Worm (Caenorhabditis elegans) whole organism, young adult: ENCODE measurements around the gene bus-17.

ENCODE experiments used
- B0261.1 ChIP-seq: sonication (generic microtip); optimal IDR thresholded peaks from 2 replicates; lab custom pipeline; 2016; ENCODE audit warnings: mild to moderate bottlenecking, missing genetic modification characterization, moderate library complexity, missing compliant biosample characterization
- C06A6.2 ChIP-seq: fragments of 200-800 bp; sonication (Bioruptor generic); conservative IDR thresholded peaks from 2 replicates; pipeline ENCODE4 v1.3.6; 2022; ENCODE audit warnings: missing genetic modification characterization, missing compliant biosample characterization
- D2030.7 ChIP-seq: fragments of 200-800 bp; sonication (Bioruptor generic); IDR thresholded peaks from 2 replicates; pipeline ENCODE4 v1.3.6; 2022; ENCODE audit warnings: missing genetic modification reagents, missing genetic modification characterization, missing compliant biosample characterization
- F10E7.11 ChIP-seq: sonication (generic microtip); optimal IDR thresholded peaks from 2 replicates; lab custom pipeline; 2017; ENCODE audit warnings: mild to moderate bottlenecking, missing genetic modification characterization, moderate library complexity, missing compliant biosample characterization
- F37B4.10 ChIP-seq: fragments of 200-800 bp; sonication (Bioruptor generic); IDR thresholded peaks from 2 replicates; pipeline ENCODE4 v1.3.6; 2022; ENCODE audit warnings: missing genetic modification characterization, missing compliant biosample characterization
- F39B2.1 ChIP-seq: fragments of 200-800 bp; sonication (Bioruptor generic); IDR thresholded peaks from 2 replicates; pipeline ENCODE4 v1.3.6; 2022; ENCODE audit warnings: missing genetic modification reagents, missing genetic modification characterization, missing compliant biosample characterization
- F52B5.7 ChIP-seq: sonication (generic microtip); optimal IDR thresholded peaks from 2 replicates; lab custom pipeline; 2016; ENCODE audit warnings: mild to moderate bottlenecking, missing genetic modification characterization, missing compliant biosample characterization
- T26A5.8 ChIP-seq: sonication (generic microtip); optimal IDR thresholded peaks from 2 replicates; lab custom pipeline; 2016; ENCODE audit warnings: missing genetic modification characterization, missing compliant biosample characterization
- Y53F4B.3 ChIP-seq: fragments of 200-800 bp; sonication (Bioruptor generic); IDR thresholded peaks from 2 replicates; pipeline ENCODE4 v1.3.6; 2022; ENCODE audit warnings: missing genetic modification reagents, missing genetic modification characterization, missing compliant biosample characterization
- Y56A3A.18 ChIP-seq: fragments of 200-800 bp; sonication (Bioruptor generic); IDR thresholded peaks from 2 replicates; pipeline ENCODE4 v1.3.6; 2022; ENCODE audit warnings: missing genetic modification reagents, missing genetic modification characterization, missing compliant biosample characterization
- aptf-2 ChIP-seq: fragments of 200-800 bp; sonication (Bioruptor generic); conservative IDR thresholded peaks from 2 replicates; pipeline ENCODE4 v1.3.6; 2022; ENCODE audit warnings: missing genetic modification reagents, missing genetic modification characterization, missing compliant biosample characterization
- athp-1 ChIP-seq: sonication (generic microtip); optimal IDR thresholded peaks from 2 replicates; lab custom pipeline; 2017; ENCODE audit warnings: mild to moderate bottlenecking, missing genetic modification characterization, missing compliant biosample characterization
- attf-3 ChIP-seq: fragments of 200-800 bp; sonication (Bioruptor generic); conservative IDR thresholded peaks from 2 replicates; pipeline ENCODE4 v1.3.6; 2022; ENCODE audit warnings: missing genetic modification reagents, missing genetic modification characterization, missing compliant biosample characterization
- bed-1 ChIP-seq: fragments of 200-800 bp; sonication (Bioruptor generic); IDR thresholded peaks from 2 replicates; pipeline ENCODE4 v1.3.6; 2022; ENCODE audit warnings: missing genetic modification reagents, missing genetic modification characterization, missing compliant biosample characterization
- bed-2 ChIP-seq: fragments of 200-800 bp; sonication (Bioruptor generic); IDR thresholded peaks from 2 replicates; pipeline ENCODE4 v1.3.6; 2022; ENCODE audit warnings: missing genetic modification reagents, missing genetic modification characterization, missing compliant biosample characterization
- cebp-1 ChIP-seq, 2 experiments: fragments of 200-800 bp in 1 of 2; sonication (Bioruptor generic) in 1 of 2; sonication (generic microtip) in 1 of 2; IDR thresholded peaks in 1 of 2; optimal IDR thresholded peaks in 1 of 2; 2 replicates each; pipeline versions ENCODE4 v1.3.6 to Lab custom; 2017 to 2022; ENCODE audit warnings: missing compliant biosample characterization in 2 of 2, missing genetic modification characterization in 2 of 2, mild to moderate bottlenecking in 1 of 2, missing genetic modification reagents in 1 of 2, moderate library complexity in 1 of 2
- cebp-2 ChIP-seq: fragments of 200-800 bp; sonication (Bioruptor generic); IDR thresholded peaks from 2 replicates; pipeline ENCODE4 v1.3.6; 2022; ENCODE audit warnings: missing genetic modification characterization, missing compliant biosample characterization
- ceh-40 ChIP-seq: fragments of 200-800 bp; sonication (Bioruptor generic); IDR thresholded peaks from 2 replicates; pipeline ENCODE4 v1.3.6; 2022; ENCODE audit warnings: missing genetic modification characterization, missing compliant biosample characterization
- die-1 ChIP-seq: sonication (generic microtip); optimal IDR thresholded peaks from 2 replicates; lab custom pipeline; 2016; ENCODE audit warnings: missing genotype, mild to moderate bottlenecking, missing genetic modification characterization, missing compliant biosample characterization
- dox-1 ChIP-seq: fragments of 200-800 bp; sonication (Bioruptor generic); IDR thresholded peaks from 2 replicates; pipeline ENCODE4 v1.3.6; 2022; ENCODE audit warnings: missing genetic modification reagents, missing genetic modification characterization, missing compliant biosample characterization
- dpff-1 ChIP-seq: sonication (generic microtip); optimal IDR thresholded peaks from 2 replicates; lab custom pipeline; 2017; ENCODE audit warnings: mild to moderate bottlenecking, missing genetic modification characterization, missing compliant biosample characterization
- ekl-4 ChIP-seq: fragments of 200-800 bp; sonication (Bioruptor generic); IDR thresholded peaks from 2 replicates; pipeline ENCODE4 v1.3.6; 2022; ENCODE audit warnings: missing genetic modification reagents, missing genetic modification characterization, missing compliant biosample characterization
- ets-4 ChIP-seq: fragments of 200-800 bp; sonication (Bioruptor generic); optimal IDR thresholded peaks from 2 replicates; lab custom pipeline; 2018; ENCODE audit warnings: mild to moderate bottlenecking, missing genetic modification characterization, missing compliant biosample characterization
- him-1 ChIP-seq: sonication (generic microtip); optimal IDR thresholded peaks from 2 replicates; lab custom pipeline; 2016; ENCODE audit warnings: missing genotype, missing genetic modification reagents, missing genetic modification characterization, missing compliant biosample characterization
- hmg-1.2 ChIP-seq: fragments of 200-800 bp; sonication (Bioruptor generic); IDR thresholded peaks from 2 replicates; pipeline ENCODE4 v1.3.6; 2022; ENCODE audit warnings: missing genetic modification reagents, missing genetic modification characterization, missing compliant biosample characterization
- hmg-20 ChIP-seq: fragments of 200-800 bp; sonication (Bioruptor generic); IDR thresholded peaks from 2 replicates; pipeline ENCODE4 v1.3.6; 2022; ENCODE audit warnings: missing genetic modification reagents, missing genetic modification characterization, missing compliant biosample characterization
- hrde-1 ChIP-seq: sonication (generic microtip); optimal IDR thresholded peaks from 2 replicates; lab custom pipeline; 2016; ENCODE audit warnings: missing genetic modification characterization, mild to moderate bottlenecking, missing compliant biosample characterization, moderate library complexity, missing genotype, missing genetic modification reagents, borderline replicate concordance
- hsf-1 ChIP-seq: fragments of 200-800 bp; sonication (Bioruptor generic); IDR thresholded peaks from 2 replicates; pipeline ENCODE4 v1.3.6; 2022; ENCODE audit warnings: missing genetic modification reagents, missing genetic modification characterization, missing compliant biosample characterization
- lag-1 ChIP-seq: fragments of 200-800 bp; sonication (Bioruptor generic); IDR thresholded peaks from 2 replicates; pipeline ENCODE4 v1.3.6; 2022; ENCODE audit warnings: missing genetic modification reagents, missing genetic modification characterization, missing compliant biosample characterization
- let-607 ChIP-seq, 2 experiments: fragments of 200-800 bp in 1 of 2; sonication (Bioruptor generic) in 1 of 2; sonication (generic microtip) in 1 of 2; optimal IDR thresholded peaks; 2 replicates each; lab custom pipeline; 2016 to 2018; ENCODE audit warnings: mild to moderate bottlenecking in 2 of 2, missing compliant biosample characterization in 2 of 2, missing genetic modification characterization in 2 of 2, moderate library complexity in 2 of 2, missing genotype in 1 of 2
- lin-26 ChIP-seq: fragments of 200-800 bp; sonication (Bioruptor generic); IDR thresholded peaks from 2 replicates; pipeline ENCODE4 v1.3.6; 2022; ENCODE audit warnings: missing genetic modification reagents, missing genetic modification characterization, missing compliant biosample characterization
- madf-6 ChIP-seq: fragments of 200-800 bp; sonication (Bioruptor generic); IDR thresholded peaks from 2 replicates; pipeline ENCODE4 v1.3.6; 2022; ENCODE audit warnings: missing genetic modification reagents, missing genetic modification characterization, missing compliant biosample characterization
- mcd-1 ChIP-seq: fragments of 200-800 bp; sonication (Bioruptor generic); IDR thresholded peaks from 2 replicates; pipeline ENCODE4 v1.3.6; 2022; ENCODE audit warnings: missing genetic modification reagents, missing genetic modification characterization, missing compliant biosample characterization
- mes-4 ChIP-seq: sonication (generic microtip); optimal IDR thresholded peaks from 2 replicates; lab custom pipeline; 2016; ENCODE audit warnings: missing genotype, missing genetic modification characterization, missing compliant biosample characterization
- nhr-179 ChIP-seq: sonication (generic microtip); optimal IDR thresholded peaks from 2 replicates; lab custom pipeline; 2016; ENCODE audit warnings: mild to moderate bottlenecking, missing genetic modification characterization, missing compliant biosample characterization
- nhr-27 ChIP-seq: fragments of 200-800 bp; sonication (Bioruptor generic); optimal IDR thresholded peaks from 2 replicates; lab custom pipeline; 2018; ENCODE audit warnings: mild to moderate bottlenecking, missing genetic modification characterization, moderate library complexity, missing compliant biosample characterization
- nhr-80 ChIP-seq: sonication (generic microtip); optimal IDR thresholded peaks from 2 replicates; lab custom pipeline; 2016; ENCODE audit warnings: missing genetic modification characterization, missing compliant biosample characterization
- pbrm-1 ChIP-seq: fragments of 200-800 bp; sonication (Bioruptor generic); IDR thresholded peaks from 2 replicates; pipeline ENCODE4 v1.3.6; 2022; ENCODE audit warnings: missing genetic modification reagents, missing genetic modification characterization, missing compliant biosample characterization
- rec-8 ChIP-seq, 2 experiments: sonication (generic microtip); optimal IDR thresholded peaks; 2 replicates each; lab custom pipeline; 2016; ENCODE audit warnings: mild to moderate bottlenecking in 2 of 2, missing genetic modification characterization in 2 of 2, missing genetic modification reagents in 2 of 2, missing genotype in 2 of 2, missing biosample characterization in 1 of 2, missing compliant biosample characterization in 1 of 2, moderate library complexity in 1 of 2
- rpc-1 ChIP-seq, 2 experiments: fragments of 150-350 bp in 1 of 2; sonication (generic microtip) in 1 of 2; optimal IDR thresholded peaks; 2 replicates each; lab custom pipeline; 2014 to 2018; ENCODE audit warnings: missing biosample characterization in 1 of 2, missing genetic modification characterization in 1 of 2, missing genetic modification reagents in 1 of 2, missing genotype in 1 of 2
- snpc-4 ChIP-seq, 5 experiments: fragments of 150-350 bp in 1 of 5; sonication (generic microtip) in 4 of 5; optimal IDR thresholded peaks; 2 replicates each; lab custom pipeline; 2014 to 2018; ENCODE audit warnings: missing genetic modification characterization in 5 of 5, missing biosample characterization in 3 of 5, antibody characterized with exemption in 2 of 5, mild to moderate bottlenecking in 2 of 5, missing compliant biosample characterization in 2 of 5, missing genotype in 2 of 5, moderate library complexity in 2 of 5, missing genetic modification reagents in 1 of 5
- somi-1 ChIP-seq: fragments of 200-800 bp; sonication (Bioruptor generic); optimal IDR thresholded peaks from 2 replicates; lab custom pipeline; 2018; ENCODE audit warnings: mild to moderate bottlenecking, missing genetic modification characterization, missing compliant biosample characterization
- tbp1 ChIP-seq: fragments of 200-800 bp; sonication (Bioruptor generic); optimal IDR thresholded peaks from 2 replicates; lab custom pipeline; 2018; ENCODE audit warnings: mild to moderate bottlenecking, missing genetic modification characterization, missing compliant biosample characterization
- ztf-18 ChIP-seq: sonication (generic microtip); optimal IDR thresholded peaks from 2 replicates; lab custom pipeline; 2016; ENCODE audit warnings: missing genotype, mild to moderate bottlenecking, missing genetic modification characterization, missing compliant biosample characterization
- ztf-25 ChIP-seq: fragments of 200-800 bp; sonication (Bioruptor generic); IDR thresholded peaks from 2 replicates; pipeline ENCODE4 v1.3.6; 2022; ENCODE audit warnings: missing genetic modification reagents, missing genetic modification characterization, missing compliant biosample characterization

The bus-17 gene

ce11 chrX:15799595-15799994 is 33.4 kb upstream of the bus-17 start, which contains the start of gene Y7A5A.6:
Y7A5A.6 (minus strand) TSS chrX:15799695.
- no peak for TF ChIP-seq ceh-40
- TF ChIP-seq rec-8 (tag; optimal IDR thresholded peaks at IDR 0.05; lab: Kevin White, UChicago) = no peak
- TF ChIP-seq madf-6 = no peak
- TF ChIP-seq nhr-27 = no peak
- peak; percentile 19 for TF ChIP-seq nhr-80 (tag; lab: Kevin White, UChicago)
- no peak for TF ChIP-seq nhr-179 (tag; lab: Kevin White, UChicago)
- TF ChIP-seq aptf-2 = no peak
- no peak for TF ChIP-seq mes-4 (tag; lab: Kevin White, UChicago)

- TF ChIP-seq ekl-4 (GFP tag; lab: Robert Waterston, UW) = 0 out of 2 replicates have a peak, but pooled peaks have one; percentile 38
- TF ChIP-seq him-1 = peak; percentile 4
- TF ChIP-seq die-1 (tag; lab: Kevin White, UChicago) = peak; percentile 11
- peak; percentile 40; the same call in 1 of the 2 replicates for TF ChIP-seq pbrm-1 (GFP tag; lab: Robert Waterston, UW)
- TF ChIP-seq Y53F4B.3 = no peak
- TF ChIP-seq bed-1 (GFP tag; lab: Robert Waterston, UW) = no peak
- TF ChIP-seq F39B2.1 = no peak
- peak; percentile 70; the same call in 1 of the 2 replicates for TF ChIP-seq lin-26
- TF ChIP-seq cebp-1 (GFP tag; IDR thresholded peaks at IDR 0.05; lab: Robert Waterston, UW) = 0 out of 2 replicates have a peak, but pooled peaks have one; percentile 27
- TF ChIP-seq cebp-1 (tag; optimal IDR thresholded peaks at IDR 0.05; lab: Kevin White, UChicago) = no peak
- no peak for TF ChIP-seq nhr-179 (tag; lab: Kevin White, UChicago)
- no peak for TF ChIP-seq attf-3
- no peak for TF ChIP-seq lag-1 (GFP tag; lab: Robert Waterston, UW)
- TF ChIP-seq somi-1 = no peak
- no peak for TF ChIP-seq ztf-25
- TF ChIP-seq F10E7.11 (tag; lab: Kevin White, UChicago) = no peak
- TF ChIP-seq ztf-18 = no peak
- TF ChIP-seq cebp-2 = no peak
- no peak for TF ChIP-seq Y56A3A.18 (GFP tag; lab: Robert Waterston, UW)
- TF ChIP-seq bed-2 (GFP tag; lab: Robert Waterston, UW) = no peak
- TF ChIP-seq ceh-40 = no peak
- TF ChIP-seq let-607 (tag; optimal IDR thresholded peaks at IDR 0.05; lab: Kevin White, UChicago) = no peak
- no peak for TF ChIP-seq T26A5.8 (tag; lab: Kevin White, UChicago)
- peak; percentile 52 for TF ChIP-seq hmg-1.2 (GFP tag; lab: Robert Waterston, UW)
- TF ChIP-seq dox-1 (GFP tag; lab: Robert Waterston, UW) = peak; percentile 33; the same call in 1 of the 2 replicates
- TF ChIP-seq F52B5.7 (tag; lab: Kevin White, UChicago) = no peak
- TF ChIP-seq mcd-1 (GFP tag; lab: Robert Waterston, UW) = 0 out of 2 replicates have a peak, but pooled peaks have one; percentile 23
- peak; percentile 61 for TF ChIP-seq rpc-1 (optimal IDR thresholded peaks at IDR 0.05; lab: Kevin White, UChicago)
- peak; percentile 74 for TF ChIP-seq rpc-1 (tag; optimal IDR thresholded peaks at IDR 0.05; lab: Kevin White, UChicago)
- TF ChIP-seq C06A6.2 (GFP tag; lab: Robert Waterston, UW) = no peak
- no peak for TF ChIP-seq athp-1
- TF ChIP-seq dpff-1 = no peak
- TF ChIP-seq ets-4 (GFP tag; lab: Kevin White, UChicago) = no peak
- TF ChIP-seq F37B4.10 (GFP tag; lab: Robert Waterston, UW) = 0 out of 2 replicates have a peak, but pooled peaks have one; percentile 28
- TF ChIP-seq hrde-1 (tag; lab: Kevin White, UChicago) = no peak
- TF ChIP-seq hmg-20 (GFP tag; lab: Robert Waterston, UW) = no peak
- peak; percentile 49; the same call in 1 of the 2 replicates for TF ChIP-seq D2030.7 (GFP tag; lab: Robert Waterston, UW)
- peak; percentile 66 for TF ChIP-seq B0261.1
- peak; percentile 86 for TF ChIP-seq tbp1
- TF ChIP-seq snpc-4 (GFP tag; optimal IDR thresholded peaks at IDR 0.05; lab: Kevin White, UChicago) = peak; percentile 35
- peak in 1 of 4 experiments; percentile 70 for TF ChIP-seq snpc-4 (tag; optimal IDR thresholded peaks at IDR 0.05; lab: Kevin White, UChicago)
- no peak for TF ChIP-seq hsf-1 (GFP tag; lab: Robert Waterston, UW)
- 0 out of 2 replicates have a peak, but pooled peaks have one; percentile 25 for TF ChIP-seq madf-6
These were observed 30.5 kb upstream of the bus-17 start for ce11 chrX:15796633-15797032.
